Worm (Caenorhabditis elegans): ENCODE results near the gene C04E7.1.

ce11 chrX:348141-348540, 9.8 kb upstream of the C04E7.1 start:
- TF ChIP-seq F52B5.7 (tag; optimal IDR thresholded peaks at IDR 0.05), result no peak
- TF ChIP-seq ztf-22 (GFP tag; optimal IDR thresholded peaks at IDR 0.05), result no peak
- TF ChIP-seq ama-1 (optimal IDR thresholded peaks at IDR 0.05), result no peak
- TF ChIP-seq ama-1 (GFP tag; optimal IDR thresholded peaks at IDR 0.05), result no peak

All from whole organism, young adult.